Worm (Caenorhabditis elegans) whole organism, L4 larva: Measurements from ENCODE around the gene M106.3.

Source experiments
- F10B5.3 ChIP-seq: sonication (generic microtip); optimal IDR thresholded peaks from 2 replicates; lab custom pipeline; 2016; ENCODE audit warnings: mild to moderate bottlenecking, missing genetic modification characterization, missing compliant biosample characterization
- F26F4.8 ChIP-seq: fragments of 200-800 bp; sonication (Bioruptor generic); conservative IDR thresholded peaks from 2 replicates; pipeline ENCODE4 v1.3.6; 2022; ENCODE audit warnings: missing genetic modification characterization, missing compliant biosample characterization
- aha-1 ChIP-seq: fragments of 150-350 bp; peaks from one replicate; lab custom pipeline; 2014; ENCODE audit warnings: missing biosample characterization, missing genetic modification characterization
- ceh-32 ChIP-seq: sonication (generic microtip); optimal IDR thresholded peaks from 2 replicates; lab custom pipeline; 2016; ENCODE audit warnings: mild to moderate bottlenecking, missing genetic modification characterization, missing compliant biosample characterization; ENCODE audit not compliant: poor library complexity
- hlh-11 ChIP-seq: fragments of 200-800 bp; sonication (Bioruptor generic); optimal IDR thresholded peaks from 2 replicates; lab custom pipeline; 2018; ENCODE audit warnings: mild to moderate bottlenecking, missing genetic modification characterization, missing compliant biosample characterization
- nhr-237 ChIP-seq: sonication (generic microtip); optimal IDR thresholded peaks from 2 replicates; lab custom pipeline; 2017; ENCODE audit warnings: missing biosample characterization, missing genetic modification characterization
- unc-39 ChIP-seq: sonication (generic microtip); optimal IDR thresholded peaks from 2 replicates; lab custom pipeline; 2017; ENCODE audit warnings: missing biosample characterization, missing genetic modification characterization
- unc-62 ChIP-seq, 3 experiments: fragments of 150-350 bp in 1 of 3; sonication (generic microtip); optimal IDR thresholded peaks in 2 of 3; peaks in 1 of 3; 1 replicate in 1 of 3; 2 replicates in 2 of 3; lab custom pipeline; 2014 to 2017; ENCODE audit warnings: missing biosample characterization in 3 of 3, missing genetic modification characterization in 3 of 3, missing genetic modification reagents in 3 of 3, missing genotype in 1 of 3
- zip-2 ChIP-seq: fragments of 150-350 bp; optimal IDR thresholded peaks from 2 replicates; lab custom pipeline; 2014; ENCODE audit warnings: missing biosample characterization, missing genetic modification characterization
- ztf-11 ChIP-seq: fragments of 150-350 bp; optimal IDR thresholded peaks from 2 replicates; lab custom pipeline; 2014; ENCODE audit warnings: missing biosample characterization, missing genetic modification characterization

M106.3 gene

ce11 chrII:10808708-10809343 lies 51.9 kb downstream of the M106.3 start, which contains the start of gene R06F6.14:
TSS of gene R06F6.14 (plus strand) at chrII:10809293.
- TF ChIP-seq nhr-237 (tag; lab: Kevin White, UChicago) (no peak), hlh-11 (tag; lab: Kevin White, UChicago) (no peak), unc-39 (no peak), F26F4.8 (GFP tag; lab: Robert Waterston, UW) (no peak), ceh-32 (tag; lab: Kevin White, UChicago) (no peak), unc-62 (GFP tag; optimal IDR thresholded peaks at IDR 0.05 in 1 of 2; lab: Kevin White, UChicago) (peak in 1 of 2 experiments; percentile 62), unc-62 (tag; optimal IDR thresholded peaks at IDR 0.05; lab: Kevin White, UChicago) (no peak), ztf-11 (tag; lab: Kevin White, UChicago) (no peak), F10B5.3 (no peak), zip-2 (tag; lab: Kevin White, UChicago) (no peak), aha-1 (tag; lab: Kevin White, UChicago) (peak; percentile 91)
